Worm (Caenorhabditis elegans): ENCODE results near the gene eat-6.
"Not testable (repeated sequence)": the region's sequence is repeated elsewhere in the genome, so short reads cannot be mapped to it uniquely, and the experiment has no call there.

eat-6 gene

DNA sequence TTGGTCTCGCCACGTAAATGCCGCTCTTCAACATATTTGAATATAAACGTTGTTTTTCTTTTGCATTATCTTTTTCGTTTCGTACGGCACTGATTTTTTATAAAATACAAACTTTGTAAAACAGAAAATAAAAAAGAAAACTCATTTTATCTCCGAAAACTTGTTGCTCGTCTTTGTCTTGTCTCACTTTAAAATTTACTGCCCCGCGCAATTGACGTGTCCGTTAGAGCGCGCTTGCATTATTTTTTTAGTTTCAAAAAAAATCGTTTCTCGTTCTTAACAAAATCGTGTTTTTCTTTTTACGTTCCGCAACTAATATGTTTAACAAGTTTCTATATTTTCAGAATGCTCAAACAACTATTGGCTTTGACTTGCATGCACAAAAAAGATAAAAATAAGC is 22.8 kb upstream of the eat-6 start, which contains the start of gene noca-1:
Gene noca-1, plus strand, starts transcription at position 345 of the 400 bp plus-strand sequence.
- TF ChIP-seq dmd-4 (tag; optimal IDR thresholded peaks at IDR 0.05) (no peak), sem-4 (tag; optimal IDR thresholded peaks at IDR 0.05) (no peak), mbf-1 (tag; optimal IDR thresholded peaks at IDR 0.05) (no peak), blmp-1 (tag; optimal IDR thresholded peaks at IDR 0.05; ENCODE audit: insufficient read depth) (no peak), Y55F3AM.14 (GFP tag; optimal IDR thresholded peaks at IDR 0.05) (no peak), alr-1 (tag; optimal IDR thresholded peaks at IDR 0.05) (no peak), nhr-6 (tag; optimal IDR thresholded peaks at IDR 0.05) (no peak), nhr-77 (tag; optimal IDR thresholded peaks at IDR 0.05) (no peak), R02D3.7 (tag; optimal IDR thresholded peaks at IDR 0.05) (no peak), ztf-1 (GFP tag; conservative IDR thresholded peaks at IDR 0.05) (no peak), unc-39 (tag; optimal IDR thresholded peaks at IDR 0.05) (no peak), nhr-25 (tag; optimal IDR thresholded peaks at IDR 0.05) (no peak), lsy-2 (tag; optimal IDR thresholded peaks at IDR 0.05) (no peak), nhr-23 (tag; optimal IDR thresholded peaks at IDR 0.05) (no peak), peb-1 (tag; optimal IDR thresholded peaks at IDR 0.05) (no peak), zag-1 (tag; optimal IDR thresholded peaks at IDR 0.05) (no peak), ama-1 (optimal IDR thresholded peaks at IDR 0.05) (no peak), nhr-21 (tag; optimal IDR thresholded peaks at IDR 0.05) (no peak), nhr-237 (tag; optimal IDR thresholded peaks at IDR 0.05) (no peak), F13H6.1 (tag; optimal IDR thresholded peaks at IDR 0.05) (no peak)

DNA sequence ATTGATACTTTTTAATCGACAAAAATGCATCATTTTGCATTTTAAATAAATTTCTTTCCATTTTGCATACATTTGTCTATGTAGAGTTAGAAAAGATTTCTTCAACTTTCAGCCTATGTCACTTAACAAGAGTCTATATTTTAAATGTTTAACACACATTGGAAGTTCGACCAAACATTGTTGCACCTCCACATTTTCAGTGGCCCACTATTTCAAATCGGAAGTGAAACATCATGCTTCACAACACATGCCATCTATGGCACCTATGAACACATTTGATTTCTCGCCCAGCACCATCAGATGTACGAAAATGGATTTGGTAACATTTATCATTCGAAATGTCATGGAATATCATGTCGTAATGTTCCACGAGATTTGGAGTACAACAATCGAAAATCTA is 8.9 kb upstream of the eat-6 start, which contains the start of gene dhc-3:
Gene dhc-3, plus strand, starts transcription at position 301 of the 400 bp plus-strand sequence.
- no peak for TF ChIP-seq ZK546.5 (tag; optimal IDR thresholded peaks at IDR 0.05)
- TF ChIP-seq nhr-10 (tag; optimal IDR thresholded peaks at IDR 0.05) = no peak
- TF ChIP-seq ceh-82 (tag; optimal IDR thresholded peaks at IDR 0.05) = no peak
- no peak for TF ChIP-seq aly-2 (tag; optimal IDR thresholded peaks at IDR 0.05)
- no peak for TF ChIP-seq mab-5 (tag; optimal IDR thresholded peaks at IDR 0.05)
- TF ChIP-seq nhr-12 (tag; optimal IDR thresholded peaks at IDR 0.05) = no peak
- no peak for TF ChIP-seq zag-1 (tag; optimal IDR thresholded peaks at IDR 0.05)
- TF ChIP-seq ztf-1 (GFP tag; conservative IDR thresholded peaks at IDR 0.05) = no peak
- no peak for TF ChIP-seq lin-39 (tag; optimal IDR thresholded peaks at IDR 0.05)
- TF ChIP-seq nhr-23 (tag; optimal IDR thresholded peaks at IDR 0.05) = no peak
- TF ChIP-seq snpc-4 (tag; optimal IDR thresholded peaks at IDR 0.05) = no peak
- TF ChIP-seq peb-1 (tag; optimal IDR thresholded peaks at IDR 0.05) = no peak
- TF ChIP-seq sma-3 (GFP tag; optimal IDR thresholded peaks at IDR 0.05) = no peak
- no peak for TF ChIP-seq unc-39 (tag; optimal IDR thresholded peaks at IDR 0.05)
- TF ChIP-seq lin-13 (GFP tag; optimal IDR thresholded peaks at IDR 0.05) = no peak

DNA sequence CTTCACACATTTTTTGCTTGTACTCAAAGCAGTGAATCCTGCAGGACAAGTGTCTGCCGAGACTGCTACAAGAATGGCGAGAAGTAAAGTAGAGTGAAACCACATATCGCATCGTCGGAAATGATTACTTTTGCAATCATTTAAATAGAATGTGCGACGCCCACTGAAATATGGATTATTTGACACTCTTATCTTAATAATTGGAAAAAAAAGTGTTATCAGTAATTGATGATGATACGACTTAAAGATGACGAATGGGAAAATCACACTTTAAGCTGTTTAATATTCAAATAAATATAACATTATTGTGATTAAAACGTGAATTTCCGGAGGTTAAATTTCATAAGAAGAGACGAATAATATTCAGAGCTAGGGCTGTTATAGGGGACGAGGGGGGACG is 8.2 kb upstream of the eat-6 start, which contains the start of gene clec-41:
Gene clec-41, minus strand, starts transcription at position 147 of the 400 bp plus-strand sequence.
- TF ChIP-seq nhr-129 (tag; optimal IDR thresholded peaks at IDR 0.05) (no peak), nhr-237 (tag; optimal IDR thresholded peaks at IDR 0.05) (no peak), mbf-1 (tag; optimal IDR thresholded peaks at IDR 0.05) (no peak), fos-1 (tag; optimal IDR thresholded peaks at IDR 0.05) (peak; percentile 96), crh-2 (tag; optimal IDR thresholded peaks at IDR 0.05) (no peak), nhr-12 (tag; optimal IDR thresholded peaks at IDR 0.05) (no peak), nhr-25 (tag; optimal IDR thresholded peaks at IDR 0.05) (no peak)

DNA sequence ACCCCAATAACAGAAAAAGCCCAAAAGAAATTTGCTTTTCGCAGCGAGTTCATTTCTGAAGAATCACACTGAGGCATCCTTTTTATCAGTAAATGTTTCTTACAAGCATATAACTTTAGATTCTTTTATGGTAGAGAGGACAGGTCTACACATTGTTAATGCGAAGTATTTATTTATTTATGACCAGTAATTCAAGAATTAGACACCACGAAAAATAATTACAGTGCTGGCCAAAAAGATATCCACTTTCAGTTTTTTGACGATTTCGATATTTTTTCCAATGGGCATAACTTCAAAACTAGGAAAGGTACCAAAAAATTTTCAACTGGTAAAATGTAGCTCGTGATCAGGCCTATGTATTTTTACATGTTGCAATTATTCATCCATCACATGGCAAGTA is 5.0 kb upstream of the eat-6 start, which contains the start of gene clec-225:
Gene clec-225, minus strand, starts transcription at position 101 of the 400 bp plus-strand sequence.
- not testable (repeated sequence) for TF ChIP-seq C34F6.9, unc-39, mbf-1 (tag; optimal IDR thresholded peaks at IDR 0.05)

DNA sequence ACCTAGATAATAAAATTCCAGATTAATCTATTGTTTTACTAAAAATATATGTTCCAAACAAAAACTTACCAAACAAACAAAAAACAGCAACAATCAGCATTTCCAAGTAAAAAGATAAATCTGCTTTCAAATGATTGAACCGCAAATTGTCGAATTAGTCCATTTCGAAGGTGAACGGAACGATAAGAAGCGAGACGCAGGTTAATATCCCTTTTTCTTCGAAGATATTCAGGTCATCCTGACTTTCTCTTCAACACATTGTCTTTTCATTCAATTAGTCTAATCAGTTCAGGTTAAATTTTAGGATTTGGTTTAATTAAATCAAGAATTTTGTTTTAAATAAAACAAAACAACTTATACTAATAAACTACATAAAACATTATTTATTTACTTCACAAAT is 3.6 kb upstream of the eat-6 start, which contains the start of gene B0365.9:
Gene B0365.9, minus strand, starts transcription at position 186 of the 400 bp plus-strand sequence.
- TF ChIP-seq ztf-1 (GFP tag; conservative IDR thresholded peaks at IDR 0.05) = no peak
- TF ChIP-seq nhr-23 (tag; optimal IDR thresholded peaks at IDR 0.05) = no peak
- TF ChIP-seq nhr-25 (tag; optimal IDR thresholded peaks at IDR 0.05) = no peak
- TF ChIP-seq unc-62 (GFP tag; optimal IDR thresholded peaks at IDR 0.05) = no peak
- no peak for TF ChIP-seq nhr-237 (tag; optimal IDR thresholded peaks at IDR 0.05)
- TF ChIP-seq alr-1 (tag; optimal IDR thresholded peaks at IDR 0.05) = no peak
- no peak for TF ChIP-seq peb-1 (tag; optimal IDR thresholded peaks at IDR 0.05)
- TF ChIP-seq aly-2 (tag; optimal IDR thresholded peaks at IDR 0.05) = no peak
- no peak for TF ChIP-seq gmeb-1 (tag; optimal IDR thresholded peaks at IDR 0.05)
- TF ChIP-seq R02D3.7 (tag; optimal IDR thresholded peaks at IDR 0.05) = no peak
- no peak for TF ChIP-seq lin-13 (GFP tag; optimal IDR thresholded peaks at IDR 0.05)
- no peak for TF ChIP-seq nhr-129 (tag; optimal IDR thresholded peaks at IDR 0.05)
- TF ChIP-seq sma-3 (GFP tag; optimal IDR thresholded peaks at IDR 0.05) = no peak
- TF ChIP-seq mbf-1 (tag; optimal IDR thresholded peaks at IDR 0.05) = no peak
- TF ChIP-seq elt-1 (tag; optimal IDR thresholded peaks at IDR 0.05) = no peak
- no peak for TF ChIP-seq mdl-1 (tag; optimal IDR thresholded peaks at IDR 0.05)
- no peak for TF ChIP-seq unc-39 (tag; optimal IDR thresholded peaks at IDR 0.05)
- no peak for TF ChIP-seq ztf-4 (tag; optimal IDR thresholded peaks at IDR 0.05)
- no peak for TF ChIP-seq skn-1 (tag; optimal IDR thresholded peaks at IDR 0.05)

All from whole organism, L2 larva.